Worm (Caenorhabditis elegans) whole organism, L2 larva: Measurements from ENCODE around the gene C38C6.3.

Experiments
- egl-27 ChIP-seq: sonication (generic microtip); optimal IDR thresholded peaks from 3 replicates; lab custom pipeline; 2017; ENCODE audit warnings: missing biosample characterization, missing genetic modification reagents, missing genetic modification characterization
- nhr-11 ChIP-seq: fragments of 150-350 bp; optimal IDR thresholded peaks from 2 replicates; lab custom pipeline; 2014; ENCODE audit warnings: missing biosample characterization, missing genetic modification characterization
- nhr-6 ChIP-seq: fragments of 150-350 bp; optimal IDR thresholded peaks from 2 replicates; lab custom pipeline; 2014; ENCODE audit warnings: missing biosample characterization, missing genetic modification characterization
- unc-55 ChIP-seq: fragments of 150-350 bp; sonication (generic microtip); optimal IDR thresholded peaks from 3 replicates; lab custom pipeline; 2014; ENCODE audit warnings: missing biosample characterization, missing genetic modification reagents, missing genetic modification characterization
- ztf-11 ChIP-seq: sonication (generic microtip); optimal IDR thresholded peaks from 2 replicates; lab custom pipeline; 2017; ENCODE audit warnings: missing biosample characterization, missing genetic modification characterization

ce11 chrII:14634042-14634441 is 1.1 kb downstream of the C38C6.3 start:
- TF ChIP-seq ztf-11 (tag; lab: Kevin White, UChicago) (no peak), egl-27 (tag; lab: Kevin White, UChicago) (no peak), nhr-6 (no peak), unc-55 (GFP tag; lab: Kevin White, UChicago) (no peak), nhr-11 (tag; lab: Kevin White, UChicago) (no peak)
